Fruit fly (Drosophila melanogaster) whole organism: ENCODE measurements around the gene CG31792.

Experiments
- CG8478 ChIP-seq: fragments of >200 bp; optimal IDR thresholded peaks from 2 replicates; lab custom pipeline; 2018; ENCODE audit warnings: inconsistent platforms
- Dll ChIP-seq: fragments of >200 bp; optimal IDR thresholded peaks from 2 replicates; lab custom pipeline; 2017
- EcR ChIP-seq, 2 experiments: fragments of >200 bp; optimal IDR thresholded peaks; 2 replicates each; lab custom pipeline; 2017; ENCODE audit warnings: missing biosample characterization in 2 of 2, missing genetic modification characterization in 2 of 2, missing genetic modification reagents in 2 of 2
- pan ChIP-seq: fragments of >200 bp; optimal IDR thresholded peaks from 2 replicates; lab custom pipeline; 2017
- psq ChIP-seq: fragments of >200 bp; optimal IDR thresholded peaks from 2 replicates; lab custom pipeline; 2017
- usp ChIP-seq: fragments of >200 bp; optimal IDR thresholded peaks from 2 replicates; lab custom pipeline; 2017; ENCODE audit warnings: missing biosample characterization, missing genetic modification characterization, mixed read lengths

CG31792 gene

DNA sequence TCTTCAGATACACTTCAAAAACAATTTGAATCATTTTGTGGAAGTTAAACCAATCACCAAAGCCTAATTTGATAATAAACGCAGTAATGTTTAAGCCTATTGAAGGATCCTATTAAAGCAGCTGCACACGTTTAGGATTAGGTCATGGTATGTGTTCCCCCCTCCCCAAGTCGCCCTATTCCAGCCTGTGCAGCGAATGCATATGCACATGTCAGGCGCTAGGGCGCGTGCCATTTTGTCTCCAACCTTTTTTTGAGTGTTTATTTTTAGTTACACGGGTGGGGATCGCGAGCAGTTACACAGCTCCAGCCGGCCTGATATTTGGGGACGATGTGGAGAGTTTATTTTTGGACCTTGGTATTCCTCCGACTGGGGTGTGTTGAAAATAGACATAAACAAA is 39.8 kb downstream of the CG31792 start:
- TF ChIP-seq usp = no peak
- TF ChIP-seq EcR (GFP tag; optimal IDR thresholded peaks at IDR 0.05; lab: Kevin White, UChicago) = no peak
- TF ChIP-seq CG8478 = no peak
- TF ChIP-seq Dll (lab: Kevin White, UChicago) = no peak
- TF ChIP-seq pan (lab: Kevin White, UChicago) = no peak

DNA sequence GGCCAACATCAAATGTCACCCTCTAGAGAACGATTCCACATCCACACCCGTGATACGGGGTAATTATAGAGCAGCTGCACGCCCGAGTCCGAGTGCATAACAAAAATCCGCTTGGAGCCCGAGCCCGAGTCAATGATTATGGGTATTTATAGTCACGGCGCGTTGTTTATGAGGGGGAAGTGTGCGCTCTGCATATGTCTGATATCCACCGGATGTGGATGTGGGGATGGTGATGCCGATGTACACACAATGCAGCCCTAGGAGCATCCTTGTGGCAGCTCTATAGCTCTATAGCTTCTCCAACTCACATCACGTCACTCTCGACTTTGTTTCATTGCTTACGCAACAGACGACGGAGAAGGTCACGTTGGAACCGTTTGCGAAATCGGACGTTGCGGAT is 40.2 kb downstream of the CG31792 start:
- no peak for TF ChIP-seq psq (lab: Kevin White, UChicago)
- no peak for TF ChIP-seq usp
- TF ChIP-seq CG8478 = no peak
- TF ChIP-seq Dll (lab: Kevin White, UChicago) = no peak
- no peak for TF ChIP-seq pan (lab: Kevin White, UChicago)
- no peak for TF ChIP-seq EcR (GFP tag; optimal IDR thresholded peaks at IDR 0.05; lab: Kevin White, UChicago)

DNA sequence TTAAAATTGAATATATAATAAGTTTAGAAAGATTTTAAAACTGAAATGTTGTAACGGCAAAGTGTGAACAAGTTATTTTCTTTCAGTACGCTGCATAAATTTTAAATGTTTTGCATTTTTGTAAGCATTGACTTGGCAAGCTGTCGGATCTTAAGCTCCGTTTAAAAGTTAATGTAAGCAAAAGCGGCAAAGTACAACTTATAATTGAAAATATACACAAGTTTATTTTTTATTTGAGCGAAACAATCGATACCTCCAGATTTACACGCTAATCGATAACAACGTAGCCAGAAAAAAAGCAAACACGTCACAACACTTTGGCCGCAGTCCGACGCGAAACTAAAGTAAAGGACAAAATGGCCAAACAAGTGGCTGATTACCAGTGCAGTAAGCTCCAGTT is 44.3 kb downstream of the CG31792 start, which contains the start of gene Catsup:
Gene Catsup (plus strand): TSS at position 273 of the 400 bp plus-strand sequence.
- TF ChIP-seq CG8478 = no peak
- no peak for TF ChIP-seq pan (lab: Kevin White, UChicago)
- no peak for TF ChIP-seq psq (lab: Kevin White, UChicago)
- TF ChIP-seq Dll (lab: Kevin White, UChicago) = no peak
- no peak for TF ChIP-seq EcR (GFP tag; optimal IDR thresholded peaks at IDR 0.05; lab: Kevin White, UChicago)
- no peak for TF ChIP-seq usp

DNA sequence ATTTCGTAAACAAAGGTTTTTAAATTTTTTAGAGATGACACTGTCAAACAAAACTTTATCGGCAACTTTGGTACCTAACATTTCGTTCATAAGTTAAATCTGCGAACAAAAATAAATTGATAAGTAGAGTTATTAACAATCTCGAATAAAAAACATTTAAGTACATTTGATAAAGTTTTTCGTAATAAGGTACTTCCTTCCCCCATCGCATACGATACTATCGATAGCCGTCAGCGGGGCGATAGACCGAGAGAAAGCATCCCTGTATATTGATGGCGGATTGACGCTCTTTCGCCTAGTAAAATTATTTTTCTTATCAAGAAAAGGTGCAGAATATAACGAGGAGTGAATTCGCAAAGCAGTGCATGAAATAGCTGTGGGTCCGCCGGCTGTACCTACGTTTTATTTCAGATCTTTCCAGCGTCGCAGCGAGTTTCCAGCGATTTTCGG is 47.9 kb downstream of the CG31792 start, which contains the start of the genes Ttc19 and Acn:
Gene Ttc19 (minus strand): TSS at position 38 of the 450 bp plus-strand sequence.
Gene Acn (plus strand): TSS at position 245 of the 450 bp plus-strand sequence.
- TF ChIP-seq EcR (GFP tag; optimal IDR thresholded peaks at IDR 0.05; lab: Kevin White, UChicago) (no peak), psq (lab: Kevin White, UChicago) (no peak), pan (lab: Kevin White, UChicago) (no peak), CG8478 (no peak), usp (no peak), Dll (lab: Kevin White, UChicago) (no peak)

DNA sequence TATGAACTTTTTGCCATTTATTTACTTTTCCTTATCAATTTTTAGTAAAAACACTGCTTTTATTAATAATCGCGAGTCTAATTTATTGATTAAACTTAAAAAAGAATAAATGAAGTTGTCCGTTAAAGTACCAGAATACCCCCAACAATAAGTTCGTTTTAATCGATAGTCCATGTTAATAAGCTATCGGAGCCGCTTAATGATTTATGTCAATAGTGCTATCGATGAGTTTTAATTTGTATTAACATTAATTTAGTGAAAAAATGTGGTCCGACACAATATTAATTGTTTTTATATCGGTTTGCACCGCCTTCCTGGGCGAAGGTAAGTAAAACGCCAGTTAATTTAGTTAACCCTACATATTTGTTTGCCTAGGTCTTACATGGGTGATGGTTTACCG is 51.7 kb downstream of the CG31792 start, which contains the start of gene CG10470:
Gene CG10470 (plus strand): TSS at position 165 of the 400 bp plus-strand sequence.
- TF ChIP-seq usp (no peak), psq (lab: Kevin White, UChicago) (no peak), pan (lab: Kevin White, UChicago) (no peak), CG8478 (no peak), EcR (GFP tag; optimal IDR thresholded peaks at IDR 0.05; lab: Kevin White, UChicago) (no peak)

DNA sequence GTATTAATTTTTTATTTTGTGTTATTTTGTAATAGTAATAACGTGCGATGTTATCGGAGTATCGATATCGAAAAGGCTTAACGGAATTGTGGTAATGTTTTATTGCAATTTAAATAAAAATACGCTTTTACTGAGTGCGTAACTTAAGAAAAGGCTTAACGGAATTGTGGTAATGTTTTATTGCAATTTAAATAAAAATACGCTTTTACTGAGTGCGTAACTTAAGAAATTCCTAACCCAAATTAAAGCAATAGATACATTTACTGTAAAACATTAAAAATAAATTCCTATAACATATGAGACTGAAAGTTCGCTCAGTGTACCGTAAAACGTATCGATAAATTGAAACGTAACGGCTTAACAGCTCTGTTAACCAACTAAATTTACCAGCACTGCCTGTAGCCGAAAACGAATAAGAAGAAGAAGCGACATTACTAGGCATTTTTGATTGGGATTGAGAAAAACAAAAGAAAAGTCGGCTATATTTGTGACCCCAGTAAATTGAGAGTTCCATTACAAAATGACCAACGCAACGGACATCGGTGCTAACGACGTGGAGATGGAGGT is 54.4 kb downstream of the CG31792 start, which contains the start of gene Rpn3:
Gene Rpn3 (plus strand): TSS at position 257 of the 567 bp plus-strand sequence.
- no peak for TF ChIP-seq Dll (lab: Kevin White, UChicago)
- no peak for TF ChIP-seq usp
- no peak for TF ChIP-seq pan (lab: Kevin White, UChicago)
- no peak for TF ChIP-seq psq (lab: Kevin White, UChicago)
- TF ChIP-seq EcR (GFP tag; optimal IDR thresholded peaks at IDR 0.05; lab: Kevin White, UChicago) = no peak
- TF ChIP-seq CG8478 = no peak
